Worm (Caenorhabditis elegans) whole organism, L4/young adult: ENCODE results near the gene irld-49.

ENCODE experiments used
- W03F9.2 ChIP-seq: fragments of 150-350 bp; optimal IDR thresholded peaks from 2 replicates; lab custom pipeline; 2014; ENCODE audit warnings: missing biosample characterization, missing genetic modification characterization
- dao-5 ChIP-seq: sonication (generic microtip); optimal IDR thresholded peaks from 2 replicates; lab custom pipeline; 2016; ENCODE audit warnings: missing genotype, missing genetic modification characterization, moderate library complexity, missing compliant biosample characterization
- him-1 ChIP-seq: sonication (generic microtip); optimal IDR thresholded peaks from 2 replicates; lab custom pipeline; 2016; ENCODE audit warnings: missing genotype, missing genetic modification reagents, missing genetic modification characterization, missing compliant biosample characterization

Gene irld-49

ce11 chrII:2958308-2958707 lies 14.3 kb downstream of the irld-49 start, which contains the start of gene srw-60:
Gene srw-60, plus strand, starts transcription at chrII:2958608.
- TF ChIP-seq him-1 (tag; lab: Kevin White, UChicago): no peak
- TF ChIP-seq W03F9.2: no peak
- TF ChIP-seq dao-5 (tag; lab: Kevin White, UChicago): no peak

DNA sequence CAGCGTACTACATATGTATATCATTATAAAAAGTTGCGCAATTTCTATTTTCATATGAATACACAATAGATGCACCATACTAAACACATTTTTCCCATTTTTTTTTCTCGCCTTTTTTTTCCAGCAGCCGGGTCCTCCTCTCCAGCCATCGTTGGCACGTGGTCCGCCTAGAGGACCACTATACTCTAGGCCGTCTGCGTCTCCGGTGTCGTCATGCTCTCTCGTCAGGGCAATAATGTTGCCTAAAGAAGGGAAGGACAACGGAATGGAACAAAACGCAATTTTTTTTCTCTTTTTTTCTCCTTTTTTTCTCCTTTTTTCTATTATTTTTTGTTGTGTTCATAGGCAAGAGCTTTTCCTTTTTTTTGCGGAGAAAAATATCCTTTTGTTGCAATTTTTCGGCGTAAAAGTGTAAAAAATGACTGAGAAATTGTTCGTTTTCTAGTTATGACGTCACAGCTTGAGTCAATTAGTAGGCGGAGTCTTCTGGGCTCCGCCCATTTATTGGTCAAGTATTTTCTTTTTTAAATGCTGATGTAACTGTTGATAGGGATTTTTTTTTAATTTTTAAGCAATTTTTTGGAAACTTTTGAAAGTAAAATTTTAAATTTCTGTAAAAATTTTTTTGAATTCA lies 18.7 kb downstream of the irld-49 start:
- TF ChIP-seq dao-5 (tag; lab: Kevin White, UChicago): no peak
- peak; percentile 67 for TF ChIP-seq him-1 (tag; lab: Kevin White, UChicago)
- no peak for TF ChIP-seq W03F9.2

DNA sequence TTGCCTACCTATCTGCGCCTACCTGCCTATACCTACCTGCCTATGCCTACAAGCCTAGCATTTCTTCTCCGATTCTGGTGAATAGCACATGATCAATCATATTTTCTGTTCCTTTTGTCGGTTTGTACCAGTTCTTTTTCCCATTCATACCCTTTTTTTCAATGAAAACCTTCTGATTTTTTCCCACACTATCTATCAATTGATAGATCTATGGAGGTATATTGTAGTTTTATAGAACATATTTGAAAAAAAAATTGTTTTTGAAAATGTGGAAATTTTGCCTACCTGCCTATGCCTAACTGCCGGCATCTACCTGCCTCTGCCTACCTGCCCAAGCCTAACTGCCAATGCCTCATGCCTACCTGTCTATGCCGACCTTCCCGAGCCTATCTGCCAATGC lies 19.6 kb downstream of the irld-49 start:
- no peak for TF ChIP-seq dao-5 (tag; lab: Kevin White, UChicago)
- no peak for TF ChIP-seq W03F9.2
- no peak for TF ChIP-seq him-1 (tag; lab: Kevin White, UChicago)

- TF ChIP-seq dao-5 (tag; lab: Kevin White, UChicago): no peak
- no peak for TF ChIP-seq W03F9.2
- no peak for TF ChIP-seq him-1 (tag; lab: Kevin White, UChicago)
These were observed 21.4 kb downstream of the irld-49 start for ce11 chrII:2965215-2965998.

- no peak for TF ChIP-seq him-1 (tag; lab: Kevin White, UChicago)
- TF ChIP-seq W03F9.2: no peak
- no peak for TF ChIP-seq dao-5 (tag; lab: Kevin White, UChicago)
These were observed 22.4 kb downstream of the irld-49 start for ce11 chrII:2966350-2966749.

- TF ChIP-seq W03F9.2: no peak
- TF ChIP-seq him-1 (tag; lab: Kevin White, UChicago): no peak
- TF ChIP-seq dao-5 (tag; lab: Kevin White, UChicago): no peak
These were observed 23.1 kb downstream of the irld-49 start for ce11 chrII:2967064-2967463.

ce11 chrII:2973940-2974402 lies 30.0 kb downstream of the irld-49 start:
- TF ChIP-seq dao-5 (tag; lab: Kevin White, UChicago): no peak
- TF ChIP-seq W03F9.2: no peak
- peak; percentile 91 for TF ChIP-seq him-1 (tag; lab: Kevin White, UChicago)

- TF ChIP-seq W03F9.2: no peak
- no peak for TF ChIP-seq dao-5 (tag; lab: Kevin White, UChicago)
- no peak for TF ChIP-seq him-1 (tag; lab: Kevin White, UChicago)
These were observed 31.7 kb downstream of the irld-49 start for ce11 chrII:2975561-2976230.

DNA sequence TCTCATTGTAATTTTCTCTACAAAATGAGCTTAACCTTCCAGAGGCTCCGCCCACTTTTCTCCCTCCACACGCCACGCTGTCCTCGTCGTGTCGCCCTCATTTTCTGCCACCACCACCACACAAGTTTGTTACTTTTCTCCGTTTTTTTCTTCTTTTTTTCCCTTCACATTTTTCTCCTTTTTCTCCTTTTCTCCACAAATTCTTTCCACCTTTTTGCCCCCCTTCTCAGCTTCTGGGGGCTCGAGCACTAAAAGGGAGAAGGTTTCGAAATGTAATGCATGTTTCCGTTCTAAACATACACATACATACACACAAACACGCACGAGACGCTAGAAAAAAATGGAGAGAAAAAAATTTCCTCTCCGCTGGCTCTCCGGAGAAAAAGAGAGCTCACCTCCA lies 32.6 kb downstream of the irld-49 start, which contains the start of gene nhr-88:
TSS of gene nhr-88 (plus strand) at position 43 of the 400 bp plus-strand sequence.
- no peak for TF ChIP-seq W03F9.2
- TF ChIP-seq dao-5 (tag; lab: Kevin White, UChicago): no peak
- no peak for TF ChIP-seq him-1 (tag; lab: Kevin White, UChicago)

ce11 chrII:2977652-2978051 lies 33.7 kb downstream of the irld-49 start:
- TF ChIP-seq him-1 (tag; lab: Kevin White, UChicago) (no peak), dao-5 (tag; lab: Kevin White, UChicago) (no peak), W03F9.2 (no peak)

DNA sequence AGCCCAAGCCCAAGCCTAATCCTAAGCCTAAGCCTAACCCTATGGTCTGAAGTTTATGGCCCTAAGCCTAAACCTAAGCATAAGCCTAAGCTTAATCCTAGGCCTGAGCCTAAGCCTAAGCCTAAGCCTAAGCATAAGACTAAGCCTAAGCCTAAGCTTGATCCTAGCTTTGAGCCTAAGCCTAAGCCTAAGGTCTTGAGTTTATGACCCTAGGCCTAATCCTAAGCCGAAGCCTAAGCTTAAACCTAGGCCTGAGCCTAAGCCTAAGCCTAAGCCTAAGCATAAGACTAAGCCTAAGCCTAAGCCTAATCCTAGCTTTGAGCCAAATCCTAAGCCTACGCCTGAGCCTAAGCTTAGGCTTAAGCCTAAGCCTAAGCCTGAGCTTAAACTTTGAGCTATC lies 35.1 kb downstream of the irld-49 start:
- TF ChIP-seq him-1 (tag; lab: Kevin White, UChicago) (no peak), dao-5 (tag; lab: Kevin White, UChicago) (no peak)

ce11 chrII:2984383-2984782 lies 40.4 kb downstream of the irld-49 start:
- TF ChIP-seq him-1 (tag; lab: Kevin White, UChicago) (no peak), dao-5 (tag; lab: Kevin White, UChicago) (no peak), W03F9.2 (no peak)

- no peak for TF ChIP-seq him-1 (tag; lab: Kevin White, UChicago)
- TF ChIP-seq dao-5 (tag; lab: Kevin White, UChicago): no peak
- no peak for TF ChIP-seq W03F9.2
These were observed 41.5 kb downstream of the irld-49 start for ce11 chrII:2985446-2985845.
